Worm (Caenorhabditis elegans): ENCODE data around the gene mlc-1.

Gene mlc-1

ce11 chrX:17451410-17451809, 7.6 kb upstream of the mlc-1 start, which contains the start of gene C36E6.2 (continued):
- TF ChIP-seq mep-1 (tag; optimal IDR thresholded peaks at IDR 0.05) (peak; percentile 87), tag-97 (GFP tag; IDR thresholded peaks at IDR 0.05) (no peak), pha-4 (GFP tag; IDR thresholded peaks at IDR 0.05) (no peak), pha-4 (tag; optimal IDR thresholded peaks at IDR 0.05) (peak; percentile 69), vab-7 (GFP tag; IDR thresholded peaks at IDR 0.05) (0 out of 2 replicates have a peak, but pooled peaks have one; percentile 15), zfp-2 (tag; optimal IDR thresholded peaks at IDR 0.05) (no peak), dmd-8 (GFP tag; IDR thresholded peaks at IDR 0.05) (no peak), Y48G9A.11 (GFP tag; IDR thresholded peaks at IDR 0.05) (no peak), attf-4 (tag; optimal IDR thresholded peaks at IDR 0.05) (no peak), lin-39 (tag; optimal IDR thresholded peaks at IDR 0.05) (no peak), zfp-3 (GFP tag; conservative IDR thresholded peaks at IDR 0.05) (no peak), ceh-20 (GFP tag; IDR thresholded peaks at IDR 0.05) (no peak), nhr-102 (tag; optimal IDR thresholded peaks at IDR 0.05) (peak; percentile 11), F44E2.7 (GFP tag; IDR thresholded peaks at IDR 0.05) (no peak), lin-1 (GFP tag; IDR thresholded peaks at IDR 0.05) (no peak), daf-16 (GFP tag; optimal IDR thresholded peaks at IDR 0.05) (no peak), daf-16 (tag; optimal IDR thresholded peaks at IDR 0.05) (no peak), rbr-2 (tag; optimal IDR thresholded peaks at IDR 0.05) (peak; percentile 58), ztf-7 (tag; optimal IDR thresholded peaks at IDR 0.05) (peak; percentile 69), set-16 (GFP tag; IDR thresholded peaks at IDR 0.05) (no peak), ZK546.5 (tag; optimal IDR thresholded peaks at IDR 0.05) (no peak), tra-1 (GFP tag; IDR thresholded peaks at IDR 0.05) (no peak), Y5F2A.4 (GFP tag; optimal IDR thresholded peaks at IDR 0.05) (no peak), mxl-2 (GFP tag; conservative IDR thresholded peaks at IDR 0.05) (no peak), spr-3 (GFP tag; optimal IDR thresholded peaks at IDR 0.05) (no peak), dmd-9 (GFP tag; IDR thresholded peaks at IDR 0.05) (no peak), snpc-1.2 (GFP tag; IDR thresholded peaks at IDR 0.05) (no peak), jun-1 (tag; optimal IDR thresholded peaks at IDR 0.05) (no peak)

DNA sequence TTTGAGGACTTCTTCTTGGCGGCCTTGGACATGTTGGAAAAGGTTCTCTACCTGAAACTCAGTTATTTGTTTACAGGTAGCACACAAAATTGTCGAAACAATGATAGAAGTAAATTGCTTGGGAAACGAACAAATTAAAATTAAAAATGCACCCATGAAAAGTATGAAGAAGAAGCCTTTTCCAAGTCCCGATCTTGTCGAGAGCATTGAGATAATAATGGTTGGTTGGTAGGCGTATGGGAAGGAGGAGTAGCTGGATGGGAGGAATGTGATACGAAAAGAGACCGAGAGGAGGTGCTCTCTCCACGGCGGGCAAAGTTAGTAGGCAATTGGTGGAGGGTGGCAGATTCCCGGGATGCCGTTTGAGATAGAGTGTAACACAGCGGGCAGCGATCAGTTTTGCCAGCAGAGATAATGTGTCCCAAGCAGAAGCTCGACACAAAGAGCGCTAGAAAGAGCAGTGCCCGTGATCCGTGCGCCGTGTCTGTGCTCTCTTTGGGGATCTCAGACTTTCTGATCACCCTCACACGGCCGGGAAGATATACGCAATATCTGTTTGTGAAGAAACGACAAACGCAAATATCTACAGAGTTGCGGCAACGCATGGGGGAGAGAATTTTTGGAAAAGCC, 2.4 kb upstream of the mlc-1 start, which contains the start of gene mlc-2:
TSS of gene mlc-2 (minus strand) at position 51 of the 630 bp plus-strand sequence.
- TF ChIP-seq nhr-77 (tag; optimal IDR thresholded peaks at IDR 0.05) (no peak), daf-16 (GFP tag; optimal IDR thresholded peaks at IDR 0.05) (peak in 1 of 2 experiments; percentile 26), daf-16 (tag; optimal IDR thresholded peaks at IDR 0.05) (no peak), set-16 (GFP tag; IDR thresholded peaks at IDR 0.05) (peak; percentile 55), nhr-111 (GFP tag; optimal IDR thresholded peaks at IDR 0.05) (no peak), lim-7 (GFP tag; IDR thresholded peaks at IDR 0.05) (0 out of 2 replicates have a peak, but pooled peaks have one; percentile 28), zip-2 (tag; optimal IDR thresholded peaks at IDR 0.05) (no peak), F26F4.8 (GFP tag; conservative IDR thresholded peaks at IDR 0.05) (no peak), pha-4 (GFP tag; IDR thresholded peaks at IDR 0.05) (no peak), pha-4 (tag; optimal IDR thresholded peaks at IDR 0.05) (no peak), ces-1 (GFP tag; optimal IDR thresholded peaks at IDR 0.05) (no peak), zfp-2 (tag; optimal IDR thresholded peaks at IDR 0.05) (no peak), fos-1 (tag; optimal IDR thresholded peaks at IDR 0.05) (no peak), unc-62 (GFP tag; optimal IDR thresholded peaks at IDR 0.05 in 1 of 2) (peak in 1 of 2 experiments; percentile 9), unc-62 (tag; optimal IDR thresholded peaks at IDR 0.05) (no peak), snpc-1.2 (GFP tag; IDR thresholded peaks at IDR 0.05) (no peak), lin-39 (tag; optimal IDR thresholded peaks at IDR 0.05) (no peak), nhr-28 (tag; optimal IDR thresholded peaks at IDR 0.05) (peak; percentile 42), mes-2 (tag; optimal IDR thresholded peaks at IDR 0.05; ENCODE audit: poor library complexity, severe bottlenecking) (no peak), hlh-11 (tag; optimal IDR thresholded peaks at IDR 0.05) (peak; percentile 76), nhr-11 (tag; optimal IDR thresholded peaks at IDR 0.05) (peak; percentile 48)

Measured in whole organism, L4 larva.